Worm (Caenorhabditis elegans) whole organism, late embryonic: ENCODE data around the gene C04G2.5.

Source experiments
- C08G9.2 ChIP-seq: sonication (generic microtip); optimal IDR thresholded peaks from 2 replicates; lab custom pipeline; 2016; ENCODE audit warnings: mild to moderate bottlenecking, missing genetic modification characterization, moderate library complexity, missing compliant biosample characterization
- F13H6.1 ChIP-seq: sonication (generic microtip); optimal IDR thresholded peaks from 2 replicates; lab custom pipeline; 2016; ENCODE audit warnings: missing genetic modification characterization, missing compliant biosample characterization
- K02D7.2 ChIP-seq: sonication (generic microtip); optimal IDR thresholded peaks from 2 replicates; lab custom pipeline; 2017; ENCODE audit warnings: mild to moderate bottlenecking, missing genetic modification characterization, missing compliant biosample characterization
- T23F11.4 ChIP-seq: fragments of 200-800 bp; sonication (Bioruptor generic); optimal IDR thresholded peaks from 2 replicates; lab custom pipeline; 2018; ENCODE audit warnings: mild to moderate bottlenecking, missing genetic modification characterization, missing compliant biosample characterization
- Y22D7AL.16 ChIP-seq: sonication (generic microtip); optimal IDR thresholded peaks from 2 replicates; lab custom pipeline; 2016; ENCODE audit warnings: missing genetic modification characterization, missing compliant biosample characterization
- ahr-1 ChIP-seq: sonication (generic microtip); optimal IDR thresholded peaks from 2 replicates; lab custom pipeline; 2016; ENCODE audit warnings: missing genetic modification characterization, missing compliant biosample characterization
- ceh-18 ChIP-seq: sonication (generic microtip); optimal IDR thresholded peaks from 2 replicates; lab custom pipeline; 2016; ENCODE audit warnings: missing genetic modification characterization, missing compliant biosample characterization
- ceh-2 ChIP-seq: sonication (generic microtip); optimal IDR thresholded peaks from 2 replicates; lab custom pipeline; 2016; ENCODE audit warnings: missing genotype, missing genetic modification characterization, missing compliant biosample characterization
- ceh-22 ChIP-seq: sonication (generic microtip); optimal IDR thresholded peaks from 2 replicates; lab custom pipeline; 2017; ENCODE audit warnings: missing biosample characterization, missing genetic modification characterization
- ceh-30 ChIP-seq: fragments of 150-350 bp; optimal IDR thresholded peaks from 2 replicates; lab custom pipeline; 2014; ENCODE audit warnings: missing biosample characterization, missing genetic modification characterization
- ceh-31 ChIP-seq: sonication (generic microtip); optimal IDR thresholded peaks from 2 replicates; lab custom pipeline; 2016; ENCODE audit warnings: missing genetic modification characterization, missing compliant biosample characterization
- ceh-34 ChIP-seq: sonication (generic microtip); optimal IDR thresholded peaks from 2 replicates; lab custom pipeline; 2016; ENCODE audit warnings: mild to moderate bottlenecking, missing genetic modification characterization, missing compliant biosample characterization
- ceh-45 ChIP-seq: fragments of 200-800 bp; sonication (Bioruptor generic); IDR thresholded peaks from 2 replicates; pipeline ENCODE4 v1.3.6; 2022; ENCODE audit warnings: missing genetic modification reagents, missing genetic modification characterization, missing compliant biosample characterization
- ceh-48 ChIP-seq: sonication (generic microtip); optimal IDR thresholded peaks from 2 replicates; lab custom pipeline; 2016; ENCODE audit warnings: missing genetic modification characterization, inconsistent platforms, missing compliant biosample characterization
- ceh-9 ChIP-seq: sonication (generic microtip); optimal IDR thresholded peaks from 2 replicates; lab custom pipeline; 2016; ENCODE audit warnings: mild to moderate bottlenecking, missing genetic modification characterization, inconsistent platforms, missing compliant biosample characterization
- che-1 ChIP-seq: sonication (generic microtip); optimal IDR thresholded peaks from 2 replicates; lab custom pipeline; 2016; ENCODE audit warnings: mild to moderate bottlenecking, missing genetic modification characterization, missing compliant biosample characterization
- elt-2 ChIP-seq: sonication (generic microtip); optimal IDR thresholded peaks from 2 replicates; lab custom pipeline; 2016; ENCODE audit warnings: missing genetic modification reagents, missing genetic modification characterization, missing compliant biosample characterization
- elt-4 ChIP-seq: sonication (generic microtip); optimal IDR thresholded peaks from 2 replicates; lab custom pipeline; 2016; ENCODE audit warnings: missing genetic modification characterization, missing compliant biosample characterization
- ets-4 ChIP-seq: sonication (generic microtip); optimal IDR thresholded peaks from 2 replicates; lab custom pipeline; 2016; ENCODE audit warnings: missing genetic modification characterization, missing compliant biosample characterization
- eyg-1 ChIP-seq: sonication (generic microtip); optimal IDR thresholded peaks from 2 replicates; lab custom pipeline; 2016; ENCODE audit warnings: missing genotype, missing genetic modification characterization, missing compliant biosample characterization
- fax-1 ChIP-seq: sonication (generic microtip); optimal IDR thresholded peaks from 2 replicates; lab custom pipeline; 2016; ENCODE audit warnings: missing genotype, missing genetic modification characterization, missing compliant biosample characterization
- fkh-10 ChIP-seq: fragments of 150-350 bp; optimal IDR thresholded peaks from 2 replicates; lab custom pipeline; 2014; ENCODE audit warnings: missing biosample characterization, missing genetic modification reagents, missing genetic modification characterization
- fkh-6 ChIP-seq: sonication (generic microtip); optimal IDR thresholded peaks from 2 replicates; lab custom pipeline; 2016; ENCODE audit warnings: missing genetic modification characterization, missing compliant biosample characterization
- gmeb-2 ChIP-seq: sonication (generic microtip); optimal IDR thresholded peaks from 2 replicates; lab custom pipeline; 2016; ENCODE audit warnings: missing genetic modification characterization, inconsistent platforms, missing compliant biosample characterization
- hlh-15 ChIP-seq: sonication (generic microtip); optimal IDR thresholded peaks from 2 replicates; lab custom pipeline; 2016; ENCODE audit warnings: missing genetic modification characterization, missing compliant biosample characterization
- hlh-6 ChIP-seq: sonication (generic microtip); optimal IDR thresholded peaks from 2 replicates; lab custom pipeline; 2016; ENCODE audit warnings: missing genotype, missing genetic modification characterization, missing compliant biosample characterization
- hlh-8 ChIP-seq: sonication (generic microtip); optimal IDR thresholded peaks from 2 replicates; lab custom pipeline; 2016; ENCODE audit warnings: missing genotype, missing genetic modification characterization, missing compliant biosample characterization
- lim-6 ChIP-seq: sonication (generic microtip); optimal IDR thresholded peaks from 2 replicates; lab custom pipeline; 2016; ENCODE audit warnings: missing genetic modification characterization, missing compliant biosample characterization
- madf-2 ChIP-seq: sonication (generic microtip); optimal IDR thresholded peaks from 2 replicates; lab custom pipeline; 2017; ENCODE audit warnings: missing genetic modification characterization, missing compliant biosample characterization
- mec-3 ChIP-seq: sonication (generic microtip); optimal IDR thresholded peaks from 2 replicates; lab custom pipeline; 2016; ENCODE audit warnings: borderline replicate concordance, missing genetic modification characterization, missing compliant biosample characterization
- nfya-1 ChIP-seq: sonication (generic microtip); optimal IDR thresholded peaks from 2 replicates; lab custom pipeline; 2017; ENCODE audit warnings: missing genetic modification characterization, mild to moderate bottlenecking, missing compliant biosample characterization, antibody characterized with exemption, moderate library complexity
- nhr-232 ChIP-seq: sonication (generic microtip); optimal IDR thresholded peaks from 2 replicates; lab custom pipeline; 2016; ENCODE audit warnings: missing genetic modification characterization, missing compliant biosample characterization
- pag-3 ChIP-seq: sonication (generic microtip); optimal IDR thresholded peaks from 2 replicates; lab custom pipeline; 2016; ENCODE audit warnings: missing compliant biosample characterization, missing genetic modification characterization, borderline replicate concordance
- pat-9 ChIP-seq: fragments of 200-800 bp; sonication (Bioruptor generic); optimal IDR thresholded peaks from 2 replicates; lab custom pipeline; 2018; ENCODE audit warnings: mild to moderate bottlenecking, missing genetic modification characterization, moderate library complexity, missing compliant biosample characterization
- pqm-1 ChIP-seq: sonication (generic microtip); optimal IDR thresholded peaks from 2 replicates; lab custom pipeline; 2016; ENCODE audit warnings: missing genetic modification characterization, missing compliant biosample characterization
- pros-1 ChIP-seq: fragments of 150-350 bp; optimal IDR thresholded peaks from 2 replicates; lab custom pipeline; 2014; ENCODE audit warnings: missing biosample characterization, missing genetic modification reagents, missing genetic modification characterization
- ref-2 ChIP-seq: sonication (generic microtip); optimal IDR thresholded peaks from 2 replicates; lab custom pipeline; 2016; ENCODE audit warnings: missing genetic modification characterization, missing compliant biosample characterization
- rnt-1 ChIP-seq: sonication (generic microtip); optimal IDR thresholded peaks from 2 replicates; lab custom pipeline; 2016; ENCODE audit warnings: missing genetic modification characterization, missing compliant biosample characterization
- sox-4 ChIP-seq: sonication (generic microtip); optimal IDR thresholded peaks from 2 replicates; lab custom pipeline; 2017; ENCODE audit warnings: mild to moderate bottlenecking, missing genetic modification characterization, inconsistent platforms, missing compliant biosample characterization
- tbx-2 ChIP-seq: sonication (generic microtip); optimal IDR thresholded peaks from 2 replicates; lab custom pipeline; 2016; ENCODE audit warnings: missing genetic modification characterization, missing compliant biosample characterization
- tbx-7 ChIP-seq: sonication (generic microtip); optimal IDR thresholded peaks from 2 replicates; lab custom pipeline; 2016; ENCODE audit warnings: missing genotype, missing genetic modification characterization, missing compliant biosample characterization
- ttx-3 ChIP-seq: sonication (generic microtip); optimal IDR thresholded peaks from 2 replicates; lab custom pipeline; 2016; ENCODE audit warnings: missing genetic modification reagents, missing genetic modification characterization, missing compliant biosample characterization
- unc-42 ChIP-seq: sonication (generic microtip); optimal IDR thresholded peaks from 2 replicates; lab custom pipeline; 2016; ENCODE audit warnings: missing genotype, missing genetic modification characterization, missing compliant biosample characterization
- unc-55 ChIP-seq: sonication (generic microtip); optimal IDR thresholded peaks from 2 replicates; lab custom pipeline; 2017; ENCODE audit warnings: missing biosample characterization, missing genetic modification reagents, missing genetic modification characterization
- zip-5 ChIP-seq: sonication (generic microtip); optimal IDR thresholded peaks from 2 replicates; lab custom pipeline; 2016; ENCODE audit warnings: missing genetic modification characterization, missing compliant biosample characterization

C04G2.5 gene

DNA sequence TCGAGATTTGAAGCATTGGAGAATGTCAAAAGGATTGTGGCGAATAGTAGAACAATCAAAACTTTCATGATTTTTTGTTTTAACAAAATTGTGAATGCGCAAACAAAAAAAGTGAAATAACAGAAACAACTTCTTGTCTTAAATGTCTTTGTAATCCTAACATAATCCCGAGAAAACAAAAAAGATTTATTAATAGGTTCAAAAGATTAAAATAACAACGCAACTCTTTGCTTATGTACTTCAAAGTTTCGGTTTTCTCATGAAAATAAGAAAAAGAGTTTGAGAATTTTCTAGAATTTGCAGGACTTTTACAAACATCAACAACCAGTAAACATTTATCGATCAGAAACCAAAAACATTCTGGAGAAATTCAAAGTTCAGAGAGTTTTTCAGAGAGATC lies 5.3 kb downstream of the C04G2.5 start, which contains the start of gene ttr-39:
Gene ttr-39 (minus strand): TSS at position 101 of the 400 bp plus-strand sequence.
- TF ChIP-seq fkh-10 (GFP tag; lab: Kevin White, UChicago) (no peak), fax-1 (tag; lab: Kevin White, UChicago) (no peak), lim-6 (no peak), hlh-15 (no peak), K02D7.2 (tag; lab: Kevin White, UChicago) (no peak), ref-2 (no peak), pqm-1 (no peak), ceh-45 (GFP tag; lab: Robert Waterston, UW) (no peak), eyg-1 (tag; lab: Kevin White, UChicago) (no peak), F13H6.1 (tag; lab: Kevin White, UChicago) (no peak), nfya-1 (tag; lab: Kevin White, UChicago) (no peak), mec-3 (tag; lab: Kevin White, UChicago) (no peak), unc-55 (GFP tag; lab: Kevin White, UChicago) (no peak), sox-4 (tag; lab: Kevin White, UChicago) (no peak), hlh-6 (no peak), ceh-48 (tag; lab: Kevin White, UChicago) (no peak), ceh-22 (tag; lab: Kevin White, UChicago) (no peak), elt-2 (tag; lab: Kevin White, UChicago) (no peak), gmeb-2 (tag; lab: Kevin White, UChicago) (no peak)

- peak; percentile 48 for TF ChIP-seq ref-2
- TF ChIP-seq lim-6: peak; percentile 33
- peak; percentile 51 for TF ChIP-seq nfya-1 (tag; lab: Kevin White, UChicago)
- TF ChIP-seq tbx-2: peak; percentile 83
- TF ChIP-seq hlh-15: no peak
- TF ChIP-seq ceh-2: peak; percentile 67
- TF ChIP-seq ceh-18 (tag; lab: Kevin White, UChicago): no peak
- TF ChIP-seq ceh-30: no peak
- no peak for TF ChIP-seq pag-3 (tag; lab: Kevin White, UChicago)
- no peak for TF ChIP-seq K02D7.2 (tag; lab: Kevin White, UChicago)
- TF ChIP-seq hlh-8 (tag; lab: Kevin White, UChicago): no peak
- TF ChIP-seq ets-4: peak; percentile 72
- TF ChIP-seq pros-1 (tag; lab: Kevin White, UChicago): no peak
- TF ChIP-seq ahr-1 (tag; lab: Kevin White, UChicago): no peak
- TF ChIP-seq tbx-7: peak; percentile 57
- TF ChIP-seq rnt-1 (tag; lab: Kevin White, UChicago): peak; percentile 25
- TF ChIP-seq ceh-45 (GFP tag; lab: Robert Waterston, UW): no peak
- no peak for TF ChIP-seq ceh-48 (tag; lab: Kevin White, UChicago)
- peak; percentile 63 for TF ChIP-seq C08G9.2 (tag; lab: Kevin White, UChicago)
- TF ChIP-seq madf-2 (tag; lab: Kevin White, UChicago): no peak
- no peak for TF ChIP-seq che-1
- TF ChIP-seq mec-3 (tag; lab: Kevin White, UChicago): no peak
- no peak for TF ChIP-seq nhr-232
- no peak for TF ChIP-seq ttx-3
- TF ChIP-seq Y22D7AL.16: no peak
- peak; percentile 90 for TF ChIP-seq ceh-31 (tag; lab: Kevin White, UChicago)
- TF ChIP-seq T23F11.4 (GFP tag; lab: Kevin White, UChicago): no peak
- peak; percentile 36 for TF ChIP-seq fkh-6 (tag; lab: Kevin White, UChicago)
- no peak for TF ChIP-seq ceh-9 (tag; lab: Kevin White, UChicago)
- no peak for TF ChIP-seq pat-9 (tag; lab: Kevin White, UChicago)
- no peak for TF ChIP-seq eyg-1 (tag; lab: Kevin White, UChicago)
- peak; percentile 55 for TF ChIP-seq unc-42 (tag; lab: Kevin White, UChicago)
- no peak for TF ChIP-seq ceh-22 (tag; lab: Kevin White, UChicago)
- TF ChIP-seq ceh-34 (tag; lab: Kevin White, UChicago): peak; percentile 57
- TF ChIP-seq fax-1 (tag; lab: Kevin White, UChicago): peak; percentile 64
- peak; percentile 49 for TF ChIP-seq zip-5 (tag; lab: Kevin White, UChicago)
- no peak for TF ChIP-seq elt-4 (tag; lab: Kevin White, UChicago)
- no peak for TF ChIP-seq unc-55 (GFP tag; lab: Kevin White, UChicago)
These were observed 9.5 kb downstream of the C04G2.5 start, which contains the start of the genes col-2 and ndc-80 for ce11 chrIV:10085401-10086187. Gene col-2 (minus strand): TSS chrIV:10085451. Gene ndc-80 (plus strand): TSS chrIV:10086137.
